Worm (Caenorhabditis elegans): ENCODE data around the gene dhs-31.

The dhs-31 gene

DNA sequence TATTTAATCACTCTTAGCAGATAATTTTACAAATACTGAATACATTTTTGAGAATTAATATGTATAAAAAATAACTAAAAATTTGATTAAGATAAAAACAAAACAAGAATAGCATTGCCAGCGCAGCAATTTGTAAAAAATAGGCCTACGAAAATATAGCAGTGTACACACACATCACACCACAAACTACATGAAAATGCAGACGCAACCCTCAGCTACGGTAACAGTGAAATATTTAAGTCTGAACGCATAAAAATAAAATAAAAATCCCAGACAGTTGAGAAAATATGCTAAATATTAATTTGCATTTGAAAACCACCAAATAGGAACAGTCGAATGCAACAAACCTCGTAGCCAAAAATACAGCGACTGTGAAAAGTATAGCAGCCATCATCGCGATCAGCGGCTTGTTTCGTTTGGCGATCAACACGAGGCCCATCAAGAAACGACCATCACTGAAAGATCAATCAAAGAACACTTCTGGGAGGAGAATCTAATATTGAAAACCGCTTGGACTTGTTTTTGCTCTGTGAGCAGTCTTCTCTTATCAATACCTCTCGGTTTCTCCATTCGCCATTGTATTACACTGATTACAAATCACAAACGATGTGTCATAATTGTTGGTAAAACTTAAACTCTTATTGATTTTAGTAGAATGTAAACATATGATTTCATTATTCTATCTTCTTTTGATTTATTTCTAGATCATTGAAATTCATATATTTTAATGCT, 42.0 kb downstream of the dhs-31 start, which contains the start of gene pyp-1 (continued):
- peak; percentile 30 for TF ChIP-seq nhr-11 (tag; optimal IDR thresholded peaks at IDR 0.05)
- peak; percentile 42 for TF ChIP-seq lin-38 (GFP tag; IDR thresholded peaks at IDR 0.05)
- no peak for TF ChIP-seq dmd-8 (GFP tag; IDR thresholded peaks at IDR 0.05)
- TF ChIP-seq nhr-111 (GFP tag; optimal IDR thresholded peaks at IDR 0.05) = no peak
- TF ChIP-seq unc-62 (GFP tag; optimal IDR thresholded peaks at IDR 0.05 in 1 of 2) = no peak
- no peak for TF ChIP-seq unc-62 (tag; optimal IDR thresholded peaks at IDR 0.05)
- TF ChIP-seq daf-8 (GFP tag; IDR thresholded peaks at IDR 0.05) = no peak
- no peak for TF ChIP-seq saeg-2 (GFP tag; IDR thresholded peaks at IDR 0.05)
- TF ChIP-seq dve-1 (tag; optimal IDR thresholded peaks at IDR 0.05; ENCODE audit: insufficient read depth) = peak; percentile 74
- TF ChIP-seq daf-19 (GFP tag; conservative IDR thresholded peaks at IDR 0.05) = no peak
- no peak for TF ChIP-seq vab-7 (GFP tag; IDR thresholded peaks at IDR 0.05)
- TF ChIP-seq duxl-1 (tag; optimal IDR thresholded peaks at IDR 0.05; ENCODE audit: poor library complexity) = no peak
- TF ChIP-seq aly-2 (tag; optimal IDR thresholded peaks at IDR 0.05) = no peak
- no peak for TF ChIP-seq hmg-1.1 (GFP tag; IDR thresholded peaks at IDR 0.05)
- TF ChIP-seq Y48G9A.11 (GFP tag; IDR thresholded peaks at IDR 0.05) = 0 out of 2 replicates have a peak, but pooled peaks have one; percentile 20
- no peak for TF ChIP-seq Y105C5A.15 (GFP tag; IDR thresholded peaks at IDR 0.05)
- peak in 1 of 2 experiments; percentile 32 for TF ChIP-seq mdl-1 (tag; optimal IDR thresholded peaks at IDR 0.05)
- no peak for TF ChIP-seq egl-43 (GFP tag; IDR thresholded peaks at IDR 0.05)
- TF ChIP-seq mep-1 (tag; optimal IDR thresholded peaks at IDR 0.05) = peak; percentile 9
- TF ChIP-seq hif-1 (tag; optimal IDR thresholded peaks at IDR 0.05) = peak in 1 of 2 experiments; percentile 13
- TF ChIP-seq mxl-2 (GFP tag; conservative IDR thresholded peaks at IDR 0.05) = no peak
- TF ChIP-seq lin-1 (GFP tag; IDR thresholded peaks at IDR 0.05) = no peak
- no peak for TF ChIP-seq F44E2.7 (GFP tag; IDR thresholded peaks at IDR 0.05)
- no peak for TF ChIP-seq ceh-20 (GFP tag; IDR thresholded peaks at IDR 0.05)
- TF ChIP-seq Y5F2A.4 (GFP tag; optimal IDR thresholded peaks at IDR 0.05) = no peak
- TF ChIP-seq zag-1 (tag; optimal IDR thresholded peaks at IDR 0.05) = no peak
- no peak for TF ChIP-seq cey-2 (tag; optimal IDR thresholded peaks at IDR 0.05; ENCODE audit: borderline replicate concordance, insufficient read depth)
- no peak for TF ChIP-seq nhr-41 (GFP tag; IDR thresholded peaks at IDR 0.05)
- TF ChIP-seq ZK337.2 (GFP tag; IDR thresholded peaks at IDR 0.05) = no peak
- no peak for TF ChIP-seq lin-39 (tag; optimal IDR thresholded peaks at IDR 0.05)
- peak; percentile 5 for TF ChIP-seq dpl-1 (GFP tag; optimal IDR thresholded peaks at IDR 0.05)
- no peak for TF ChIP-seq fos-1 (tag; optimal IDR thresholded peaks at IDR 0.05)
- TF ChIP-seq F26F4.8 (GFP tag; conservative IDR thresholded peaks at IDR 0.05) = no peak
- no peak for TF ChIP-seq D1046.2 (GFP tag; IDR thresholded peaks at IDR 0.05)
- TF ChIP-seq egl-27 (tag; optimal IDR thresholded peaks at IDR 0.05) = no peak
- TF ChIP-seq mxl-3 (GFP tag; optimal IDR thresholded peaks at IDR 0.05) = no peak
- no peak for TF ChIP-seq ztf-7 (tag; optimal IDR thresholded peaks at IDR 0.05)
- no peak for TF ChIP-seq ceh-28 (tag; optimal IDR thresholded peaks at IDR 0.05)
- TF ChIP-seq skn-1 (tag; optimal IDR thresholded peaks at IDR 0.05) = no peak
- TF ChIP-seq arid-1 (GFP tag; conservative IDR thresholded peaks at IDR 0.05) = 0 out of 2 replicates have a peak, but pooled peaks have one; percentile 4
- TF ChIP-seq nhr-76 (tag; optimal IDR thresholded peaks at IDR 0.05) = no peak
- TF ChIP-seq ces-1 (GFP tag; optimal IDR thresholded peaks at IDR 0.05) = no peak
- no peak for TF ChIP-seq T26A8.4 (GFP tag; IDR thresholded peaks at IDR 0.05)
- no peak for TF ChIP-seq daf-12 (tag; optimal IDR thresholded peaks at IDR 0.05)
- no peak for TF ChIP-seq nhr-48 (tag; optimal IDR thresholded peaks at IDR 0.05)
- no peak for TF ChIP-seq ceh-82 (tag; optimal IDR thresholded peaks at IDR 0.05)
- no peak for TF ChIP-seq ctbp-1 (GFP tag; IDR thresholded peaks at IDR 0.05)
- TF ChIP-seq dmd-6 (GFP tag; IDR thresholded peaks at IDR 0.05) = no peak
- no peak for TF ChIP-seq fkh-10 (GFP tag; optimal IDR thresholded peaks at IDR 0.05)
- no peak for TF ChIP-seq rbr-2 (tag; optimal IDR thresholded peaks at IDR 0.05)
- no peak for TF ChIP-seq madf-9 (GFP tag; conservative IDR thresholded peaks at IDR 0.05)

Measured in whole organism, L4 larva.